Worm (Caenorhabditis elegans) whole organism, L4/young adult: ENCODE results near the gene rpb-2.

Experiments
- W03F9.2 ChIP-seq: fragments of 150-350 bp; optimal IDR thresholded peaks from 2 replicates; lab custom pipeline; 2014; ENCODE audit warnings: missing biosample characterization, missing genetic modification characterization
- him-1 ChIP-seq: sonication (generic microtip); optimal IDR thresholded peaks from 2 replicates; lab custom pipeline; 2016; ENCODE audit warnings: missing genotype, missing genetic modification reagents, missing genetic modification characterization, missing compliant biosample characterization

ce11 chrIII:4900260-4900659 is 39.1 kb upstream of the rpb-2 start, which contains the start of gene tag-340:
- TF ChIP-seq W03F9.2 (no peak), him-1 (tag; lab: Kevin White, UChicago) (no peak)
